Worm (Caenorhabditis elegans) whole organism, L1 larva: ENCODE measurements around the gene npr-6.
A peak's percentile ranks its signal among the peaks of the same experiment; 100 is the strongest.

Experiments
- C04F5.9 ChIP-seq: sonication (generic microtip); optimal IDR thresholded peaks from 2 replicates; lab custom pipeline; 2016; ENCODE audit warnings: missing genetic modification characterization, missing compliant biosample characterization
- aly-2 ChIP-seq: fragments of 150-350 bp; optimal IDR thresholded peaks from 2 replicates; lab custom pipeline; 2014; ENCODE audit warnings: missing biosample characterization, missing genetic modification characterization
- blmp-1 ChIP-seq: fragments of 150-350 bp; optimal IDR thresholded peaks from 2 replicates; lab custom pipeline; 2014; ENCODE audit warnings: missing biosample characterization, missing genetic modification characterization
- egl-13 ChIP-seq: sonication (generic microtip); optimal IDR thresholded peaks from 2 replicates; lab custom pipeline; 2016; ENCODE audit warnings: missing genotype, missing genetic modification reagents, missing genetic modification characterization, missing compliant biosample characterization
- egl-27 ChIP-seq, 2 experiments: fragments of 150-350 bp in 1 of 2; sonication (generic microtip); optimal IDR thresholded peaks; 3 replicates each; lab custom pipeline; 2017 to 2018; ENCODE audit warnings: missing biosample characterization in 2 of 2, missing genetic modification characterization in 2 of 2, missing genetic modification reagents in 2 of 2
- elt-2 ChIP-seq: sonication (generic microtip); optimal IDR thresholded peaks from 2 replicates; lab custom pipeline; 2016; ENCODE audit warnings: missing genetic modification characterization, mild to moderate bottlenecking, inconsistent platforms, missing compliant biosample characterization, missing genetic modification reagents
- elt-3 ChIP-seq, 6 experiments: fragments of 150-350 bp in 1 of 6; sonication (generic microtip); optimal IDR thresholded peaks; 2 replicates each; lab custom pipeline; 2017 to 2018; ENCODE audit warnings: missing biosample characterization in 6 of 6, missing genetic modification characterization in 6 of 6, inconsistent platforms in 1 of 6
- ets-5 ChIP-seq: fragments of 200-800 bp; sonication (Bioruptor generic); IDR thresholded peaks from 2 replicates; pipeline ENCODE4 v1.3.6; 2022; ENCODE audit warnings: missing genetic modification characterization, missing compliant biosample characterization
- fos-1 ChIP-seq: fragments of 150-350 bp; optimal IDR thresholded peaks from 2 replicates; lab custom pipeline; 2014; ENCODE audit warnings: missing biosample characterization, missing genetic modification characterization
- grh-1 ChIP-seq: fragments of 200-800 bp; sonication (Bioruptor generic); IDR thresholded peaks from 2 replicates; pipeline ENCODE4 v1.3.6; 2022; ENCODE audit warnings: missing genetic modification reagents, missing genetic modification characterization, missing compliant biosample characterization
- hlh-17 ChIP-seq: fragments of 200-800 bp; sonication (Bioruptor generic); optimal IDR thresholded peaks from 2 replicates; lab custom pipeline; 2018; ENCODE audit warnings: missing genetic modification characterization, mild to moderate bottlenecking, missing compliant biosample characterization, moderate library complexity, borderline replicate concordance
- hpl-2 ChIP-seq: fragments of 150-350 bp; optimal IDR thresholded peaks from 2 replicates; lab custom pipeline; 2014; ENCODE audit warnings: missing biosample characterization, missing genetic modification reagents, missing genetic modification characterization
- irx-1 ChIP-seq: sonication (generic microtip); optimal IDR thresholded peaks from 2 replicates; lab custom pipeline; 2016; ENCODE audit warnings: missing genetic modification characterization, missing compliant biosample characterization
- jun-1 ChIP-seq: fragments of 150-350 bp; optimal IDR thresholded peaks from 2 replicates; lab custom pipeline; 2014; ENCODE audit warnings: missing biosample characterization, missing genetic modification reagents, missing genetic modification characterization
- lin-14 ChIP-seq: fragments of 200-800 bp; sonication (Bioruptor generic); optimal IDR thresholded peaks from 2 replicates; lab custom pipeline; 2018; ENCODE audit warnings: mild to moderate bottlenecking, missing genetic modification characterization, moderate library complexity, missing compliant biosample characterization
- lin-15B ChIP-seq: fragments of 150-350 bp; sonication (generic microtip); optimal IDR thresholded peaks from 3 replicates; lab custom pipeline; 2014; ENCODE audit warnings: missing biosample characterization, missing genetic modification characterization
- lin-39 ChIP-seq: fragments of 150-350 bp; optimal IDR thresholded peaks from 2 replicates; lab custom pipeline; 2014; ENCODE audit warnings: missing biosample characterization, missing genetic modification reagents, missing genetic modification characterization
- lsy-2 ChIP-seq, 2 experiments: fragments of 150-350 bp; optimal IDR thresholded peaks; 2 replicates each; lab custom pipeline; 2014; ENCODE audit warnings: missing biosample characterization in 2 of 2, missing genetic modification characterization in 2 of 2
- mab-9 ChIP-seq: fragments of 200-800 bp; sonication (Bioruptor generic); IDR thresholded peaks from 2 replicates; pipeline ENCODE4 v1.3.6; 2022; ENCODE audit warnings: missing genetic modification reagents, missing genetic modification characterization, missing compliant biosample characterization
- mdl-1 ChIP-seq, 2 experiments: fragments of 150-350 bp; optimal IDR thresholded peaks; 2 replicates each; lab custom pipeline; 2014 to 2017; ENCODE audit warnings: missing biosample characterization in 2 of 2, missing genetic modification characterization in 2 of 2, inconsistent platforms in 1 of 2
- mep-1 ChIP-seq: fragments of 150-350 bp; optimal IDR thresholded peaks from 2 replicates; lab custom pipeline; 2014; ENCODE audit warnings: missing biosample characterization, missing genetic modification characterization
- nhr-19 ChIP-seq: fragments of 200-800 bp; sonication (Bioruptor generic); conservative IDR thresholded peaks from 2 replicates; pipeline ENCODE4 v1.3.6; 2022; ENCODE audit warnings: missing genetic modification characterization, missing compliant biosample characterization
- nhr-20 ChIP-seq: sonication (generic microtip); optimal IDR thresholded peaks from 2 replicates; lab custom pipeline; 2016; ENCODE audit warnings: mild to moderate bottlenecking, missing genetic modification characterization, missing compliant biosample characterization
- nhr-28 ChIP-seq: fragments of 150-350 bp; optimal IDR thresholded peaks from 2 replicates; lab custom pipeline; 2014; ENCODE audit warnings: missing biosample characterization, missing genetic modification characterization
- nhr-71 ChIP-seq: sonication (generic microtip); optimal IDR thresholded peaks from 2 replicates; lab custom pipeline; 2016; ENCODE audit warnings: mild to moderate bottlenecking, missing genetic modification characterization, moderate library complexity, missing compliant biosample characterization
- nhr-76 ChIP-seq: sonication (generic microtip); optimal IDR thresholded peaks from 2 replicates; lab custom pipeline; 2017; ENCODE audit warnings: missing biosample characterization, missing genetic modification characterization
- nhr-85 ChIP-seq: sonication (generic microtip); peaks from one replicate; lab custom pipeline; 2016; ENCODE audit warnings: missing genetic modification characterization, inconsistent platforms, missing compliant biosample characterization
- nhr-90 ChIP-seq: sonication (generic microtip); optimal IDR thresholded peaks from 2 replicates; lab custom pipeline; 2016; ENCODE audit warnings: mild to moderate bottlenecking, missing genetic modification characterization, missing compliant biosample characterization; ENCODE audit not compliant: poor library complexity
- pqm-1 ChIP-seq: sonication (generic microtip); optimal IDR thresholded peaks from 3 replicates; lab custom pipeline; 2017; ENCODE audit warnings: missing biosample characterization, missing genetic modification characterization
- rnt-1 ChIP-seq: sonication (generic microtip); optimal IDR thresholded peaks from 2 replicates; lab custom pipeline; 2016; ENCODE audit warnings: mild to moderate bottlenecking, missing genetic modification characterization, moderate library complexity, missing compliant biosample characterization
- snu-23 ChIP-seq: sonication (generic microtip); optimal IDR thresholded peaks from 2 replicates; lab custom pipeline; 2016; ENCODE audit warnings: missing genetic modification characterization, missing compliant biosample characterization
- sox-4 ChIP-seq: sonication (generic microtip); optimal IDR thresholded peaks from 2 replicates; lab custom pipeline; 2016; ENCODE audit warnings: missing genetic modification characterization, missing compliant biosample characterization
- sptf-1 ChIP-seq: fragments of 150-350 bp; optimal IDR thresholded peaks from 2 replicates; lab custom pipeline; 2014; ENCODE audit warnings: missing biosample characterization, missing genetic modification characterization
- swsn-7 ChIP-seq: sonication (generic microtip); optimal IDR thresholded peaks from 2 replicates; lab custom pipeline; 2016; ENCODE audit warnings: missing genetic modification characterization, missing compliant biosample characterization
- tbx-2 ChIP-seq: sonication (generic microtip); optimal IDR thresholded peaks from 2 replicates; lab custom pipeline; 2016; ENCODE audit warnings: missing genetic modification characterization, missing compliant biosample characterization
- unc-130 ChIP-seq: fragments of 150-350 bp; optimal IDR thresholded peaks from 2 replicates; lab custom pipeline; 2017; ENCODE audit warnings: missing biosample characterization, missing genetic modification characterization, inconsistent platforms
- unc-30 ChIP-seq: sonication (generic microtip); optimal IDR thresholded peaks from 2 replicates; lab custom pipeline; 2017; ENCODE audit warnings: missing biosample characterization, missing genetic modification characterization
- unc-62 ChIP-seq: fragments of 150-350 bp; optimal IDR thresholded peaks from 2 replicates; lab custom pipeline; 2014; ENCODE audit warnings: missing biosample characterization, missing genetic modification reagents, missing genetic modification characterization
- unc-86 ChIP-seq: sonication (generic microtip); optimal IDR thresholded peaks from 2 replicates; lab custom pipeline; 2016; ENCODE audit warnings: missing genetic modification characterization, missing compliant biosample characterization
- unc-98 ChIP-seq: fragments of 200-800 bp; sonication (Bioruptor generic); IDR thresholded peaks from 2 replicates; pipeline ENCODE4 v1.3.6; 2022; ENCODE audit warnings: missing genetic modification characterization, missing compliant biosample characterization
- xbp-1 ChIP-seq: sonication (generic microtip); optimal IDR thresholded peaks from 2 replicates; lab custom pipeline; 2016; ENCODE audit warnings: missing genetic modification characterization, missing compliant biosample characterization
- zag-1 ChIP-seq: fragments of 150-350 bp; optimal IDR thresholded peaks from 2 replicates; lab custom pipeline; 2014; ENCODE audit warnings: missing biosample characterization, missing genetic modification characterization
- zip-4 ChIP-seq: fragments of 200-800 bp; sonication (Bioruptor generic); optimal IDR thresholded peaks from 2 replicates; lab custom pipeline; 2018; ENCODE audit warnings: mild to moderate bottlenecking, missing genetic modification characterization, moderate library complexity, missing compliant biosample characterization

The npr-6 gene

ce11 chrX:10306923-10307322 is 21.4 kb upstream of the npr-6 start (continued):
- no peak for TF ChIP-seq xbp-1
- TF ChIP-seq tbx-2 (tag; lab: Kevin White, UChicago), result no peak
- TF ChIP-seq rnt-1 (tag; lab: Kevin White, UChicago), result no peak
- TF ChIP-seq, all 84 proteins: peak for 7

- TF ChIP-seq nhr-28 (tag; lab: Kevin White, UChicago) (no peak), irx-1 (tag; lab: Kevin White, UChicago) (no peak), mdl-1 (tag; optimal IDR thresholded peaks at IDR 0.05; lab: Kevin White, UChicago) (no peak), sox-4 (tag; lab: Kevin White, UChicago) (no peak), unc-62 (GFP tag; lab: Kevin White, UChicago) (no peak), nhr-19 (peak; percentile 32; the same call in 1 of the 2 replicates), nhr-71 (tag; lab: Kevin White, UChicago) (peak; percentile 39), unc-130 (tag; lab: Kevin White, UChicago) (no peak), elt-3 (tag; optimal IDR thresholded peaks at IDR 0.05; lab: Kevin White, UChicago) (peak in 2 of 6 experiments; percentile 43 to 49), lin-15B (no peak), nhr-20 (tag; lab: Kevin White, UChicago) (peak; percentile 22), nhr-85 (tag; lab: Kevin White, UChicago) (peak; percentile 82), blmp-1 (tag; lab: Kevin White, UChicago) (peak; percentile 71), snu-23 (GFP tag; lab: Kevin White, UChicago) (peak; percentile 22), nhr-90 (tag; lab: Kevin White, UChicago) (peak; percentile 5)
Measured at ce11 chrX:10306289-10306688, 20.8 kb upstream of the npr-6 start, which contains the start of gene cnc-8. Gene cnc-8 (plus strand): TSS chrX:10306595.

- TF ChIP-seq nhr-85 (tag; lab: Kevin White, UChicago), result peak; percentile 92
- TF ChIP-seq rnt-1 (tag; lab: Kevin White, UChicago), result peak; percentile 3
- TF ChIP-seq blmp-1 (tag; lab: Kevin White, UChicago), result peak; percentile 88
- TF ChIP-seq nhr-71 (tag; lab: Kevin White, UChicago), result peak; percentile 32
- no peak for TF ChIP-seq elt-2 (tag; lab: Kevin White, UChicago)
- peak; percentile 44 for TF ChIP-seq snu-23 (GFP tag; lab: Kevin White, UChicago)
- no peak for TF ChIP-seq grh-1
- peak; percentile 25 for TF ChIP-seq mep-1 (tag; lab: Kevin White, UChicago)
- TF ChIP-seq unc-86 (tag; lab: Kevin White, UChicago), result no peak
- peak; percentile 63 for TF ChIP-seq nhr-20 (tag; lab: Kevin White, UChicago)
- no peak for TF ChIP-seq swsn-7 (tag; lab: Kevin White, UChicago)
- TF ChIP-seq lsy-2 (tag; optimal IDR thresholded peaks at IDR 0.05; lab: Kevin White, UChicago), result peak in 1 of 2 experiments; percentile 11
- TF ChIP-seq lin-14, result peak; percentile 68
- TF ChIP-seq mdl-1 (tag; optimal IDR thresholded peaks at IDR 0.05; lab: Kevin White, UChicago), result peak in 1 of 2 experiments; percentile 31
- TF ChIP-seq elt-3 (tag; optimal IDR thresholded peaks at IDR 0.05; lab: Kevin White, UChicago), result peak in 2 of 6 experiments; percentile 8 to 67
- TF ChIP-seq, all 84 proteins: peak for 11
Measured at ce11 chrX:10304178-10304577, 18.6 kb upstream of the npr-6 start, which contains the start of gene fipr-21. Gene fipr-21 (plus strand): TSS chrX:10304529.

ce11 chrX:10302430-10302829 is 16.9 kb upstream of the npr-6 start, which contains the start of gene fip-5:
Gene fip-5 (plus strand): TSS chrX:10302741.
- no peak for TF ChIP-seq hpl-2 (GFP tag; lab: Kevin White, UChicago)
- no peak for TF ChIP-seq hlh-17 (GFP tag; lab: Kevin White, UChicago)
- no peak for TF ChIP-seq sptf-1
- TF ChIP-seq jun-1 (tag; lab: Kevin White, UChicago), result no peak
- no peak for TF ChIP-seq aly-2
- no peak for TF ChIP-seq nhr-90 (tag; lab: Kevin White, UChicago)
- TF ChIP-seq egl-13 (tag; lab: Kevin White, UChicago), result no peak
- TF ChIP-seq, all 84 proteins: peak for 0

ce11 chrX:10301920-10302319 is 16.4 kb upstream of the npr-6 start:
- no peak for TF ChIP-seq pqm-1 (tag; lab: Kevin White, UChicago)
- TF ChIP-seq egl-27 (tag; optimal IDR thresholded peaks at IDR 0.05; lab: Kevin White, UChicago), result no peak
- TF ChIP-seq ets-5 (GFP tag; lab: Robert Waterston, UW), result no peak
- TF ChIP-seq lin-39 (tag; lab: Kevin White, UChicago), result no peak
- TF ChIP-seq nhr-20 (tag; lab: Kevin White, UChicago), result peak; percentile 75
- TF ChIP-seq nhr-85 (tag; lab: Kevin White, UChicago), result peak; percentile 93
- TF ChIP-seq jun-1 (tag; lab: Kevin White, UChicago), result no peak
- TF ChIP-seq C04F5.9 (tag; lab: Kevin White, UChicago), result no peak
- no peak for TF ChIP-seq zag-1
- TF ChIP-seq zip-4, result no peak
- TF ChIP-seq unc-130 (tag; lab: Kevin White, UChicago), result no peak
- no peak for TF ChIP-seq nhr-76 (tag; lab: Kevin White, UChicago)
- peak in 1 of 6 experiments; percentile 9 for TF ChIP-seq elt-3 (tag; optimal IDR thresholded peaks at IDR 0.05; lab: Kevin White, UChicago)
- TF ChIP-seq unc-98 (GFP tag; lab: Robert Waterston, UW), result no peak
- no peak for TF ChIP-seq xbp-1
- 0 out of 2 replicates have a peak, but pooled peaks have one; percentile 19 for TF ChIP-seq grh-1
- TF ChIP-seq nhr-71 (tag; lab: Kevin White, UChicago), result peak; percentile 38
- no peak for TF ChIP-seq unc-30
- no peak for TF ChIP-seq fos-1 (tag; lab: Kevin White, UChicago)
- TF ChIP-seq mab-9 (GFP tag; lab: Robert Waterston, UW), result no peak
